Fruit fly (Drosophila melanogaster): ENCODE measurements around the gene CG15011.

CG15011 gene

dm6 chr3L:4239442-4240322 lies 19.3 kb downstream of the CG15011 start, which contains the start of gene Sqor:
TSS of gene Sqor (plus strand) at chr3L:4240173.
- TF ChIP-seq CG17801 (GFP tag; optimal IDR thresholded peaks at IDR 0.05; ENCODE audit: partially characterized antibody), result peak; percentile 83

- TF ChIP-seq CG17801 (GFP tag; optimal IDR thresholded peaks at IDR 0.05; ENCODE audit: partially characterized antibody), result no peak
These were observed 20.8 kb downstream of the CG15011 start for dm6 chr3L:4238195-4238594.

- TF ChIP-seq CG17801 (GFP tag; optimal IDR thresholded peaks at IDR 0.05; ENCODE audit: partially characterized antibody), result no peak
These were observed 22.8 kb downstream of the CG15011 start, which contains the start of gene ImpL2 for dm6 chr3L:4236097-4236572. TSS of gene ImpL2 (minus strand) at chr3L:4236147.

dm6 chr3L:4233603-4234277 lies 25.2 kb downstream of the CG15011 start:
- no peak for TF ChIP-seq CG17801 (GFP tag; optimal IDR thresholded peaks at IDR 0.05; ENCODE audit: partially characterized antibody)

- TF ChIP-seq CG17801 (GFP tag; optimal IDR thresholded peaks at IDR 0.05; ENCODE audit: partially characterized antibody), result no peak
These were observed 26.1 kb downstream of the CG15011 start for dm6 chr3L:4232724-4233367.

- peak; percentile 2 for TF ChIP-seq CG17801 (GFP tag; optimal IDR thresholded peaks at IDR 0.05; ENCODE audit: partially characterized antibody)
These were observed 26.7 kb downstream of the CG15011 start for dm6 chr3L:4232227-4232626.

- TF ChIP-seq CG17801 (GFP tag; optimal IDR thresholded peaks at IDR 0.05; ENCODE audit: partially characterized antibody), result no peak
These were observed 27.4 kb downstream of the CG15011 start for dm6 chr3L:4231401-4232014.

dm6 chr3L:4230357-4230901 lies 28.5 kb downstream of the CG15011 start:
- TF ChIP-seq CG17801 (GFP tag; optimal IDR thresholded peaks at IDR 0.05; ENCODE audit: partially characterized antibody), result peak; percentile 46

- TF ChIP-seq CG17801 (GFP tag; optimal IDR thresholded peaks at IDR 0.05; ENCODE audit: partially characterized antibody), result no peak
These were observed 29.5 kb downstream of the CG15011 start for dm6 chr3L:4229365-4229967.

- TF ChIP-seq CG17801 (GFP tag; optimal IDR thresholded peaks at IDR 0.05; ENCODE audit: partially characterized antibody), result peak; percentile 57
These were observed 30.6 kb downstream of the CG15011 start for dm6 chr3L:4228187-4228836.

dm6 chr3L:4227164-4227563 lies 31.8 kb downstream of the CG15011 start, which contains the start of gene CG46460:
TSS of gene CG46460 (minus strand) at chr3L:4227302.
- no peak for TF ChIP-seq CG17801 (GFP tag; optimal IDR thresholded peaks at IDR 0.05; ENCODE audit: partially characterized antibody)

- no peak for TF ChIP-seq CG17801 (GFP tag; optimal IDR thresholded peaks at IDR 0.05; ENCODE audit: partially characterized antibody)
These were observed 33.1 kb downstream of the CG15011 start for dm6 chr3L:4225647-4226470.

dm6 chr3L:4221792-4222191 lies 37.2 kb downstream of the CG15011 start:
- TF ChIP-seq CG17801 (GFP tag; optimal IDR thresholded peaks at IDR 0.05; ENCODE audit: partially characterized antibody), result no peak

Measured in ovary, adult (tissue).